Fruit fly (Drosophila melanogaster) whole organism, adult: Measurements from ENCODE around the gene Tsp2A.

Source experiments
- CG14711 ChIP-seq: fragments of 200-800 bp; sonication (Bioruptor generic); optimal IDR thresholded peaks from 2 replicates; lab custom pipeline; 2018; ENCODE audit warnings: missing biosample characterization, mild to moderate bottlenecking, missing genetic modification characterization, moderate library complexity
- CG1620 ChIP-seq: fragments of 200-800 bp; sonication (Bioruptor generic); optimal IDR thresholded peaks from 2 replicates; lab custom pipeline; 2016; ENCODE audit warnings: missing biosample characterization, missing genetic modification characterization
- Clk ChIP-seq: fragments of 200-800 bp; sonication (Bioruptor generic); optimal IDR thresholded peaks from 2 replicates; lab custom pipeline; 2017; ENCODE audit warnings: missing biosample characterization, missing genetic modification characterization
- cnc ChIP-seq, 2 experiments: fragments of >200 bp; optimal IDR thresholded peaks; 2 replicates each; lab custom pipeline; 2017
- kay ChIP-seq: fragments of 200-800 bp; sonication (Bioruptor generic); peaks from one replicate; lab custom pipeline; 2016; ENCODE audit warnings: missing biosample characterization, missing genetic modification characterization, borderline replicate concordance

DNA sequence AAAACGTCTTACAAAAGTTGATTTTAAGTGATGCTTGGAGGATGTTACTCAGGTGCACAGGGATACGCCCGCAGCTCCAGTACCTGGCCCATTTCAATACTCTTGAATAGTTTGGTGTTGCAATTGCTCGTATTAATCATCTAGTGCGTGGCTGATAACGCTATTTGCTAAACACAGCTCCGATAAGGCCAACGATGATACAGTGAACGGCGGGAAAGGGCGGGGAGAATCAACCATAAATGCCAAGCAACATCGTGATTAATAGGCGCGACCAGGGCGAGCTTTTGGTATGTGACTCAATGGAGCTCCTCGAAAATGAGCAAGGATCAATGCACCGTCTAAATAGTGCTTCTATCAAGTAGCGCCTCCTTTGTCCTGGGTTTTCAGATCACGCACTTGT is 480 bp downstream of the Tsp2A start:
- TF ChIP-seq cnc (optimal IDR thresholded peaks at IDR 0.05; lab: Kevin White, UChicago), result no peak
- no peak for TF ChIP-seq Clk (GFP tag; lab: Kevin White, UChicago)
- TF ChIP-seq CG1620 (GFP tag; lab: Kevin White, UChicago), result no peak
- TF ChIP-seq CG14711, result no peak
- TF ChIP-seq kay (GFP tag; lab: Kevin White, UChicago), result no peak
